Fruit fly (Drosophila melanogaster) whole organism, prepupa: ENCODE data around the gene CG7966.
A peak's percentile ranks its signal among the peaks of the same experiment; 100 is the strongest.

ENCODE experiments used
- Blimp-1 ChIP-seq: fragments of 200-800 bp; sonication (Bioruptor generic); optimal IDR thresholded peaks from 3 replicates; lab custom pipeline; 2017; ENCODE audit warnings: missing biosample characterization, missing genetic modification characterization, mild to moderate bottlenecking, moderate library complexity, missing genetic modification reagents
- CG10631 ChIP-seq: fragments of 200-800 bp; sonication (Bioruptor generic); optimal IDR thresholded peaks from 2 replicates; lab custom pipeline; 2016; ENCODE audit warnings: missing biosample characterization, missing genetic modification characterization
- CG11902 ChIP-seq: fragments of 200-800 bp; sonication (Bioruptor generic); optimal IDR thresholded peaks from 3 replicates; lab custom pipeline; 2016; ENCODE audit warnings: missing biosample characterization, missing genetic modification characterization
- CG15336 ChIP-seq: fragments of 200-800 bp; sonication (Bioruptor generic); IDR thresholded peaks from 2 replicates; pipeline ENCODE4 v1.3.6; 2022; ENCODE audit warnings: missing biosample characterization, missing genetic modification characterization
- CG1621 ChIP-seq: fragments of 200-800 bp; sonication (Bioruptor generic); optimal IDR thresholded peaks from 3 replicates; lab custom pipeline; 2018; ENCODE audit warnings: missing biosample characterization, mild to moderate bottlenecking, missing genetic modification characterization
- CG3032 ChIP-seq: fragments of 200-800 bp; optimal IDR thresholded peaks from 2 replicates; lab custom pipeline; 2019; ENCODE audit warnings: missing biosample characterization, mild to moderate bottlenecking, missing genetic modification characterization, moderate library complexity
- CG31627 ChIP-seq: fragments of 200-800 bp; sonication (Bioruptor generic); optimal IDR thresholded peaks from 3 replicates; lab custom pipeline; 2016; ENCODE audit warnings: missing biosample characterization, missing genetic modification characterization
- CG3919 ChIP-seq: fragments of 200-800 bp; sonication (Bioruptor generic); optimal IDR thresholded peaks from 3 replicates; lab custom pipeline; 2016; ENCODE audit warnings: missing biosample characterization, missing genetic modification characterization
- CG4318 ChIP-seq: fragments of 200-800 bp; sonication (Bioruptor generic); optimal IDR thresholded peaks from 3 replicates; lab custom pipeline; 2017; ENCODE audit warnings: missing biosample characterization, mild to moderate bottlenecking, missing genetic modification characterization
- CG6163 ChIP-seq: fragments of 200-800 bp; sonication (Bioruptor generic); IDR thresholded peaks from 3 replicates; pipeline ENCODE4 v1.3.6; 2022; ENCODE audit warnings: missing biosample characterization, missing genetic modification characterization
- CG6276 ChIP-seq: fragments of 200-800 bp; sonication (Bioruptor generic); optimal IDR thresholded peaks from 2 replicates; lab custom pipeline; 2017; ENCODE audit warnings: missing biosample characterization, mild to moderate bottlenecking, missing genetic modification characterization
- CG6854 ChIP-seq: fragments of 200-800 bp; sonication (Bioruptor generic); optimal IDR thresholded peaks from 2 replicates; lab custom pipeline; 2017; ENCODE audit warnings: missing biosample characterization, mild to moderate bottlenecking, missing genetic modification characterization
- CG7368 ChIP-seq: fragments of 200-800 bp; sonication (Bioruptor generic); optimal IDR thresholded peaks from 3 replicates; lab custom pipeline; 2016; ENCODE audit warnings: missing biosample characterization, missing genetic modification characterization
- CG8632 ChIP-seq: fragments of 200-800 bp; sonication (Bioruptor generic); optimal IDR thresholded peaks from 3 replicates; lab custom pipeline; 2016; ENCODE audit warnings: missing biosample characterization, missing genetic modification characterization
- CG9139 ChIP-seq: fragments of 200-800 bp; sonication (Bioruptor generic); optimal IDR thresholded peaks from 3 replicates; lab custom pipeline; 2017; ENCODE audit warnings: missing biosample characterization, mild to moderate bottlenecking, missing genetic modification characterization
- Eip75B ChIP-seq: fragments of 200-800 bp; sonication (Bioruptor generic); optimal IDR thresholded peaks from 3 replicates; lab custom pipeline; 2016; ENCODE audit warnings: missing biosample characterization, missing genetic modification characterization
- Eip78C ChIP-seq: fragments of 200-800 bp; sonication (Bioruptor generic); peaks from one replicate; lab custom pipeline; 2016; ENCODE audit warnings: missing biosample characterization, missing genetic modification characterization
- Ets21C ChIP-seq: fragments of 200-800 bp; sonication (Bioruptor generic); optimal IDR thresholded peaks from 3 replicates; lab custom pipeline; 2016; ENCODE audit warnings: missing biosample characterization, missing genetic modification characterization
- Gug ChIP-seq: fragments of 200-800 bp; sonication (Bioruptor generic); IDR thresholded peaks from 2 replicates; pipeline ENCODE4 v1.3.6; 2022; ENCODE audit warnings: missing biosample characterization, missing genetic modification characterization
- Hr39 ChIP-seq: fragments of 200-800 bp; sonication (Bioruptor generic); optimal IDR thresholded peaks from 2 replicates; lab custom pipeline; 2016; ENCODE audit warnings: missing biosample characterization, missing genetic modification characterization
- Hr4 ChIP-seq: fragments of 200-800 bp; sonication (Bioruptor generic); optimal IDR thresholded peaks from 3 replicates; lab custom pipeline; 2016; ENCODE audit warnings: missing biosample characterization, missing genetic modification characterization
- Lpt ChIP-seq: fragments of 200-800 bp; sonication (Bioruptor generic); optimal IDR thresholded peaks from 3 replicates; lab custom pipeline; 2016; ENCODE audit warnings: missing biosample characterization, missing genetic modification characterization
- Met ChIP-seq: fragments of 200-800 bp; sonication (Bioruptor generic); optimal IDR thresholded peaks from 3 replicates; lab custom pipeline; 2016; ENCODE audit warnings: missing biosample characterization, missing genetic modification characterization
- OdsH ChIP-seq: fragments of 200-800 bp; sonication (Bioruptor generic); optimal IDR thresholded peaks from 3 replicates; lab custom pipeline; 2016; ENCODE audit warnings: missing biosample characterization, missing genetic modification characterization
- Sox14 ChIP-seq: fragments of 200-800 bp; sonication (Bioruptor generic); optimal IDR thresholded peaks from 3 replicates; lab custom pipeline; 2016; ENCODE audit warnings: missing biosample characterization, missing genetic modification characterization
- achi ChIP-seq: fragments of 200-800 bp; sonication (Bioruptor generic); optimal IDR thresholded peaks from 3 replicates; lab custom pipeline; 2016; ENCODE audit warnings: missing biosample characterization, missing genetic modification characterization
- cyc ChIP-seq: fragments of 200-800 bp; sonication (Bioruptor generic); optimal IDR thresholded peaks from 3 replicates; lab custom pipeline; 2016; ENCODE audit warnings: missing biosample characterization, missing genetic modification characterization
- dsx ChIP-seq: fragments of 200-800 bp; optimal IDR thresholded peaks from 3 replicates; lab custom pipeline; 2019; ENCODE audit warnings: missing biosample characterization, mild to moderate bottlenecking, missing genetic modification characterization, moderate library complexity; ENCODE audit not compliant: poor library complexity, severe bottlenecking
- eg ChIP-seq: fragments of 200-800 bp; sonication (Bioruptor generic); IDR thresholded peaks from 3 replicates; pipeline ENCODE4 v1.3.6; 2022; ENCODE audit warnings: missing biosample characterization, missing genetic modification characterization
- esn ChIP-seq: fragments of 200-800 bp; sonication (Bioruptor generic); optimal IDR thresholded peaks from 2 replicates; lab custom pipeline; 2016; ENCODE audit warnings: missing biosample characterization, mild to moderate bottlenecking, missing genetic modification characterization, moderate library complexity
- fd85E ChIP-seq: fragments of 200-800 bp; sonication (Bioruptor generic); optimal IDR thresholded peaks from 3 replicates; lab custom pipeline; 2016; ENCODE audit warnings: missing biosample characterization, missing genetic modification characterization
- fkh ChIP-seq: fragments of 200-800 bp; sonication (Bioruptor generic); optimal IDR thresholded peaks from 3 replicates; lab custom pipeline; 2017; ENCODE audit warnings: missing biosample characterization, mild to moderate bottlenecking, missing genetic modification characterization, moderate library complexity
- lz ChIP-seq: fragments of 200-800 bp; sonication (Bioruptor generic); optimal IDR thresholded peaks from 3 replicates; lab custom pipeline; 2016; ENCODE audit warnings: missing biosample characterization, missing genetic modification characterization
- net ChIP-seq: fragments of 200-800 bp; sonication (Bioruptor generic); optimal IDR thresholded peaks from 3 replicates; lab custom pipeline; 2016; ENCODE audit warnings: missing biosample characterization, missing genetic modification characterization
- spab ChIP-seq: fragments of 200-800 bp; sonication (Bioruptor generic); optimal IDR thresholded peaks from 2 replicates; lab custom pipeline; 2017; ENCODE audit warnings: missing biosample characterization, mild to moderate bottlenecking, missing genetic modification characterization, missing genetic modification reagents
- svp ChIP-seq: fragments of 200-800 bp; sonication (Bioruptor generic); peaks from one replicate; lab custom pipeline; 2016; ENCODE audit warnings: missing biosample characterization, missing genetic modification characterization
- topi ChIP-seq: fragments of 200-800 bp; sonication (Bioruptor generic); optimal IDR thresholded peaks from 3 replicates; lab custom pipeline; 2016; ENCODE audit warnings: missing biosample characterization, missing genetic modification characterization
- vri ChIP-seq: fragments of 200-800 bp; sonication (Bioruptor generic); optimal IDR thresholded peaks from 3 replicates; lab custom pipeline; 2016; ENCODE audit warnings: missing biosample characterization, mild to moderate bottlenecking, missing genetic modification characterization

Gene CG7966

dm6 chr3R:13085924-13086323 lies 34.7 kb upstream of the CG7966 start, which contains the start of gene CG43063:
CG43063 (plus strand) TSS chr3R:13086224.
- TF ChIP-seq fkh: no peak
- TF ChIP-seq CG10631: no peak
- no peak for TF ChIP-seq Sox14 (GFP tag; lab: Kevin White, UChicago)
- no peak for TF ChIP-seq vri (GFP tag; lab: Kevin White, UChicago)
- TF ChIP-seq Gug: no peak
- no peak for TF ChIP-seq CG8632 (GFP tag; lab: Kevin White, UChicago)
- no peak for TF ChIP-seq CG11902 (GFP tag; lab: Kevin White, UChicago)
- TF ChIP-seq cyc (GFP tag; lab: Kevin White, UChicago): no peak
- no peak for TF ChIP-seq CG1621 (tag; lab: Kevin White, UChicago)
- no peak for TF ChIP-seq CG3032 (tag; lab: Kevin White, UChicago)
- no peak for TF ChIP-seq Ets21C (GFP tag; lab: Kevin White, UChicago)
- no peak for TF ChIP-seq esn (GFP tag; lab: Kevin White, UChicago)
- TF ChIP-seq CG3919 (GFP tag; lab: Kevin White, UChicago): no peak
- no peak for TF ChIP-seq net (GFP tag; lab: Kevin White, UChicago)
- no peak for TF ChIP-seq Lpt (GFP tag; lab: Kevin White, UChicago)
- no peak for TF ChIP-seq CG4318
- no peak for TF ChIP-seq spab (GFP tag; lab: Kevin White, UChicago)
- TF ChIP-seq CG6163 (GFP tag; lab: Robert Waterston, UW): no peak

dm6 chr3R:13082382-13082781 lies 31.1 kb upstream of the CG7966 start:
- TF ChIP-seq CG6854 (GFP tag; lab: Kevin White, UChicago): no peak
- no peak for TF ChIP-seq Eip75B
- no peak for TF ChIP-seq CG15336 (GFP tag; lab: Robert Waterston, UW)
- no peak for TF ChIP-seq CG31627
- TF ChIP-seq CG7368 (GFP tag; lab: Kevin White, UChicago): no peak
- TF ChIP-seq Ets21C (GFP tag; lab: Kevin White, UChicago): no peak
- TF ChIP-seq CG10631: no peak
- no peak for TF ChIP-seq Met
- no peak for TF ChIP-seq topi (GFP tag; lab: Kevin White, UChicago)
- TF ChIP-seq CG9139 (GFP tag; lab: Kevin White, UChicago): no peak
- no peak for TF ChIP-seq fd85E (GFP tag; lab: Kevin White, UChicago)
- no peak for TF ChIP-seq Blimp-1
- no peak for TF ChIP-seq svp (GFP tag; lab: Kevin White, UChicago)
- TF ChIP-seq eg (GFP tag; lab: Robert Waterston, UW): no peak

- TF ChIP-seq CG31627: peak; percentile 51
- TF ChIP-seq cyc (GFP tag; lab: Kevin White, UChicago): peak; percentile 6
- TF ChIP-seq CG6854 (GFP tag; lab: Kevin White, UChicago): no peak
- TF ChIP-seq Eip78C (GFP tag; lab: Kevin White, UChicago): peak; percentile 61
- TF ChIP-seq svp (GFP tag; lab: Kevin White, UChicago): peak; percentile 0
- TF ChIP-seq dsx (GFP tag; lab: Kevin White, UChicago): no peak
- peak; percentile 50 for TF ChIP-seq Hr39 (GFP tag; lab: Kevin White, UChicago)
Measured at dm6 chr3R:13078263-13078662, 27.0 kb upstream of the CG7966 start.

dm6 chr3R:13077262-13077661 lies 26.0 kb upstream of the CG7966 start:
- TF ChIP-seq CG6276 (no peak), CG8632 (GFP tag; lab: Kevin White, UChicago) (no peak), cyc (GFP tag; lab: Kevin White, UChicago) (no peak), CG11902 (GFP tag; lab: Kevin White, UChicago) (no peak), OdsH (GFP tag; lab: Kevin White, UChicago) (no peak), lz (GFP tag; lab: Kevin White, UChicago) (no peak), achi (GFP tag; lab: Kevin White, UChicago) (no peak), Hr4 (no peak), CG6163 (GFP tag; lab: Robert Waterston, UW) (no peak)
